Fruit fly (Drosophila melanogaster) whole organism, embryonic: ENCODE measurements around the gene Snapin.

Experiments
- Adf1 ChIP-seq: fragments of 200-800 bp; sonication (Bioruptor generic); IDR thresholded peaks from 2 replicates; pipeline ENCODE4 v1.3.6; 2022; ENCODE audit warnings: missing biosample characterization, missing genetic modification characterization
- B-H1 ChIP-seq: fragments of 200-800 bp; sonication (Bioruptor generic); IDR thresholded peaks from 3 replicates; pipeline ENCODE4 v1.3.6; 2022; ENCODE audit warnings: missing biosample characterization, missing genetic modification characterization
- Bdp1 ChIP-seq: fragments of 200-800 bp; sonication (Bioruptor generic); optimal IDR thresholded peaks from 3 replicates; lab custom pipeline; 2016; ENCODE audit warnings: missing biosample characterization, missing genetic modification characterization
- CG10565 ChIP-seq: fragments of 200-800 bp; sonication (Bioruptor generic); optimal IDR thresholded peaks from 3 replicates; lab custom pipeline; 2016; ENCODE audit warnings: missing biosample characterization, mild to moderate bottlenecking, missing genetic modification characterization
- CG11456 ChIP-seq: fragments of 200-800 bp; sonication (Bioruptor generic); IDR thresholded peaks from 3 replicates; pipeline ENCODE4 v1.3.6; 2022; ENCODE audit warnings: missing biosample characterization, missing genetic modification characterization
- CG11696 ChIP-seq: fragments of 200-800 bp; sonication (Bioruptor generic); IDR thresholded peaks from 2 replicates; pipeline ENCODE4 v1.3.6; 2022; ENCODE audit warnings: missing biosample characterization, missing genetic modification characterization
- CG12071 ChIP-seq: fragments of 200-800 bp; sonication (Bioruptor generic); optimal IDR thresholded peaks from 3 replicates; lab custom pipeline; 2018; ENCODE audit warnings: missing biosample characterization, mild to moderate bottlenecking, missing genetic modification characterization
- CG1233 ChIP-seq: fragments of 200-800 bp; sonication (Bioruptor generic); optimal IDR thresholded peaks from 4 replicates; lab custom pipeline; 2018; ENCODE audit warnings: missing biosample characterization, mild to moderate bottlenecking, missing genetic modification characterization
- CG14441 ChIP-seq: fragments of 200-800 bp; sonication (Bioruptor generic); IDR thresholded peaks from 2 replicates; pipeline ENCODE4 v1.3.6; 2022; ENCODE audit warnings: missing biosample characterization, missing genetic modification characterization
- CG14667 ChIP-seq: fragments of 200-800 bp; sonication (Bioruptor generic); IDR thresholded peaks from 2 replicates; pipeline ENCODE4 v1.3.6; 2022; ENCODE audit warnings: missing biosample characterization, missing genetic modification characterization
- CG14860 ChIP-seq: fragments of 200-800 bp; sonication (Bioruptor generic); IDR thresholded peaks from 3 replicates; pipeline ENCODE4 v1.3.6; 2022; ENCODE audit warnings: missing biosample characterization, missing genetic modification characterization; ENCODE audit not compliant: partially characterized antibody
- CG15269 ChIP-seq: fragments of 200-800 bp; sonication (Bioruptor generic); optimal IDR thresholded peaks from 2 replicates; lab custom pipeline; 2018; ENCODE audit warnings: missing biosample characterization, mild to moderate bottlenecking, missing genetic modification characterization, moderate library complexity
- CG17359 ChIP-seq: fragments of 200-800 bp; sonication (Bioruptor generic); optimal IDR thresholded peaks from 3 replicates; lab custom pipeline; 2018; ENCODE audit warnings: missing biosample characterization, mild to moderate bottlenecking, missing genetic modification characterization, moderate library complexity
- CG2678 ChIP-seq: fragments of 200-800 bp; sonication (Bioruptor generic); optimal IDR thresholded peaks from 3 replicates; lab custom pipeline; 2019; ENCODE audit warnings: missing biosample characterization, mild to moderate bottlenecking, missing genetic modification characterization, moderate library complexity
- CG2875 ChIP-seq: fragments of 200-800 bp; sonication (Bioruptor generic); optimal IDR thresholded peaks from 2 replicates; lab custom pipeline; 2017; ENCODE audit warnings: missing biosample characterization, mild to moderate bottlenecking, missing genetic modification characterization, missing genetic modification reagents
- CG31224 ChIP-seq: fragments of 200-800 bp; sonication (Bioruptor generic); IDR thresholded peaks from 2 replicates; pipeline ENCODE4 v1.3.6; 2022; ENCODE audit warnings: missing biosample characterization, missing genetic modification characterization
- CG34376 ChIP-seq: fragments of 200-800 bp; sonication (Bioruptor generic); optimal IDR thresholded peaks from 2 replicates; lab custom pipeline; 2018; ENCODE audit warnings: missing biosample characterization, mild to moderate bottlenecking, missing genetic modification characterization
- CG3726 ChIP-seq: fragments of 200-800 bp; sonication (Bioruptor generic); IDR thresholded peaks from 3 replicates; pipeline ENCODE4, ENCODE4 v1.3.6; 2022; ENCODE audit warnings: missing biosample characterization, missing genetic modification characterization
- CG4730 ChIP-seq: fragments of 200-800 bp; sonication (Bioruptor generic); IDR thresholded peaks from 2 replicates; pipeline ENCODE4 v1.3.6; 2022; ENCODE audit warnings: missing biosample characterization, missing genetic modification characterization
- CG6272 ChIP-seq: fragments of 200-800 bp; sonication (Bioruptor generic); IDR thresholded peaks from 2 replicates; pipeline ENCODE4 v1.3.6; 2022; ENCODE audit warnings: missing biosample characterization, missing genetic modification characterization
- CG6813 ChIP-seq: fragments of 200-800 bp; sonication (Bioruptor generic); optimal IDR thresholded peaks from 2 replicates; lab custom pipeline; 2017; ENCODE audit warnings: missing biosample characterization, missing genetic modification characterization, mild to moderate bottlenecking, moderate library complexity, missing genetic modification reagents
- CG7963 ChIP-seq: fragments of 200-800 bp; sonication (Bioruptor generic); IDR thresholded peaks from 3 replicates; pipeline ENCODE4 v1.3.6; 2022; ENCODE audit warnings: missing biosample characterization, missing genetic modification characterization; ENCODE audit not compliant: partially characterized antibody
- CG7987 ChIP-seq: fragments of 200-800 bp; sonication (Bioruptor generic); optimal IDR thresholded peaks from 2 replicates; lab custom pipeline; 2018; ENCODE audit warnings: missing biosample characterization, mild to moderate bottlenecking, missing genetic modification characterization, moderate library complexity
- Dbx ChIP-seq: fragments of 200-800 bp; sonication (Bioruptor generic); IDR thresholded peaks from 3 replicates; pipeline ENCODE4 v1.3.6; 2022; ENCODE audit warnings: missing biosample characterization, missing genetic modification characterization
- Dek ChIP-seq: fragments of 200-800 bp; sonication (Bioruptor generic); optimal IDR thresholded peaks from 3 replicates; lab custom pipeline; 2019; ENCODE audit warnings: missing biosample characterization, mild to moderate bottlenecking, missing genetic modification characterization, moderate library complexity
- Dref ChIP-seq: fragments of 200-800 bp; sonication (Bioruptor generic); IDR thresholded peaks from 2 replicates; pipeline ENCODE4 v1.3.6; 2022; ENCODE audit warnings: missing biosample characterization, missing genetic modification characterization
- E2f1 ChIP-seq: fragments of 200-800 bp; sonication (Bioruptor generic); IDR thresholded peaks from 2 replicates; pipeline ENCODE4 v1.3.6; 2022; ENCODE audit warnings: missing biosample characterization, missing genetic modification characterization
- Fer2 ChIP-seq: fragments of 200-800 bp; sonication (Bioruptor generic); optimal IDR thresholded peaks from 2 replicates; lab custom pipeline; 2018; ENCODE audit warnings: missing biosample characterization, mild to moderate bottlenecking, missing genetic modification characterization, moderate library complexity
- Fer3 ChIP-seq: fragments of 200-800 bp; sonication (Bioruptor generic); optimal IDR thresholded peaks from 2 replicates; lab custom pipeline; 2018; ENCODE audit warnings: missing biosample characterization, mild to moderate bottlenecking, missing genetic modification characterization, moderate library complexity
- HHEX ChIP-seq: fragments of 200-800 bp; sonication (Bioruptor generic); optimal IDR thresholded peaks from 3 replicates; lab custom pipeline; 2017; ENCODE audit warnings: missing biosample characterization, mild to moderate bottlenecking, missing genetic modification characterization, missing genetic modification reagents
- HLH3B ChIP-seq: fragments of 200-800 bp; sonication (Bioruptor generic); IDR thresholded peaks from 2 replicates; pipeline ENCODE4 v1.3.6; 2022; ENCODE audit warnings: missing biosample characterization, missing genetic modification characterization
- Hr51 ChIP-seq, 2 experiments: fragments of 200-800 bp; sonication (Bioruptor generic); optimal IDR thresholded peaks; 2 replicates in 1 of 2; 3 replicates in 1 of 2; lab custom pipeline; 2016 to 2018; ENCODE audit warnings: missing biosample characterization in 2 of 2, missing genetic modification characterization in 2 of 2, mild to moderate bottlenecking in 1 of 2, moderate library complexity in 1 of 2
- Jarid2 ChIP-seq: fragments of 200-800 bp; sonication (Bioruptor generic); optimal IDR thresholded peaks from 3 replicates; lab custom pipeline; 2017; ENCODE audit warnings: mild to moderate bottlenecking, missing biosample characterization, missing genetic modification reagents, missing genetic modification characterization
- MTF-1 ChIP-seq: fragments of 200-800 bp; sonication (Bioruptor generic); optimal IDR thresholded peaks from 2 replicates; lab custom pipeline; 2018; ENCODE audit warnings: missing biosample characterization, mild to moderate bottlenecking, missing genetic modification characterization, borderline replicate concordance
- PHDP ChIP-seq: fragments of 200-800 bp; sonication (Bioruptor generic); optimal IDR thresholded peaks from 3 replicates; lab custom pipeline; 2018; ENCODE audit warnings: missing biosample characterization, mild to moderate bottlenecking, missing genetic modification characterization, moderate library complexity
- Stat92E ChIP-seq, 3 experiments: fragments of >200 bp in 2 of 3; fragments of 200-800 bp in 1 of 3; sonication (Bioruptor generic) in 1 of 3; optimal IDR thresholded peaks; 2 replicates each; lab custom pipeline; 2017 to 2019; ENCODE audit warnings: missing biosample characterization in 3 of 3, missing genetic modification characterization in 3 of 3, mild to moderate bottlenecking in 1 of 3, moderate library complexity in 1 of 3
- al ChIP-seq: fragments of 200-800 bp; sonication (Bioruptor generic); IDR thresholded peaks from 2 replicates; pipeline ENCODE4 v1.3.6; 2022; ENCODE audit warnings: missing biosample characterization, missing genetic modification characterization
- bsh ChIP-seq, 2 experiments: fragments of 200-800 bp; sonication (Bioruptor generic); optimal IDR thresholded peaks; 2 replicates each; lab custom pipeline; 2017 to 2018; ENCODE audit warnings: mild to moderate bottlenecking in 2 of 2, missing biosample characterization in 2 of 2, missing genetic modification characterization in 2 of 2, moderate library complexity in 1 of 2
- ci ChIP-seq: fragments of 200-800 bp; sonication (Bioruptor generic); IDR thresholded peaks from 3 replicates; pipeline ENCODE4 v1.3.6; 2022; ENCODE audit warnings: missing biosample characterization, missing genetic modification characterization
- dm ChIP-seq: fragments of 200-800 bp; sonication (Bioruptor generic); optimal IDR thresholded peaks from 3 replicates; lab custom pipeline; 2016; ENCODE audit warnings: missing biosample characterization, missing genetic modification characterization
- kay ChIP-seq: fragments of 200-800 bp; sonication (Bioruptor generic); optimal IDR thresholded peaks from 2 replicates; lab custom pipeline; 2016; ENCODE audit warnings: missing biosample characterization, missing genetic modification characterization
- lab ChIP-seq: fragments of 200-800 bp; sonication (Bioruptor generic); optimal IDR thresholded peaks from 3 replicates; lab custom pipeline; 2017; ENCODE audit warnings: missing biosample characterization, missing genetic modification characterization, mild to moderate bottlenecking, moderate library complexity, missing genetic modification reagents
- mam ChIP-seq: fragments of 200-800 bp; sonication (Bioruptor generic); optimal IDR thresholded peaks from 3 replicates; lab custom pipeline; 2016; ENCODE audit warnings: missing biosample characterization, missing genetic modification characterization
- mirr ChIP-seq: fragments of 200-800 bp; sonication (Bioruptor generic); optimal IDR thresholded peaks from 3 replicates; lab custom pipeline; 2018; ENCODE audit warnings: missing biosample characterization, mild to moderate bottlenecking, missing genetic modification characterization
- slou ChIP-seq: fragments of 200-800 bp; sonication (Bioruptor generic); optimal IDR thresholded peaks from 3 replicates; lab custom pipeline; 2016; ENCODE audit warnings: missing biosample characterization, missing genetic modification characterization
- so ChIP-seq: fragments of 200-800 bp; sonication (Bioruptor generic); IDR thresholded peaks from 3 replicates; pipeline ENCODE4 v1.3.6; 2022; ENCODE audit warnings: missing biosample characterization, missing genetic modification characterization
- tgo ChIP-seq: fragments of 200-800 bp; sonication (Bioruptor generic); IDR thresholded peaks from 3 replicates; pipeline ENCODE4 v1.3.6; 2022; ENCODE audit warnings: missing biosample characterization, missing genetic modification characterization
- ttk ChIP-seq: fragments of 200-800 bp; sonication (Bioruptor generic); IDR thresholded peaks from 2 replicates; pipeline ENCODE4 v2.1.2; 2022; ENCODE audit warnings: missing biosample characterization, missing genetic modification characterization
- vvl ChIP-seq: fragments of 200-800 bp; sonication (Bioruptor generic); IDR thresholded peaks from 2 replicates; pipeline ENCODE4 v1.3.6; 2022; ENCODE audit warnings: missing biosample characterization, missing genetic modification characterization

The Snapin gene

dm6 chr2L:2729882-2730281 lies 29.6 kb downstream of the Snapin start (continued):
- TF ChIP-seq CG7987 (GFP tag; lab: Kevin White, UChicago) (peak; percentile 51), CG7963 (GFP tag; lab: Robert Waterston, UW) (no peak), mam (GFP tag; lab: Kevin White, UChicago) (peak; percentile 45), CG3726 (no peak), ci (GFP tag; lab: Robert Waterston, UW) (no peak), CG11696 (GFP tag; lab: Robert Waterston, UW) (peak; percentile 62), HHEX (peak; percentile 43), PHDP (tag; lab: Kevin White, UChicago) (peak; percentile 37), MTF-1 (GFP tag; lab: Kevin White, UChicago) (peak; percentile 49), kay (GFP tag; lab: Kevin White, UChicago) (no peak), Dek (tag; lab: Kevin White, UChicago) (peak; percentile 51), Dref (GFP tag; lab: Robert Waterston, UW) (0 out of 2 replicates have a peak, but pooled peaks have one; percentile 32), CG6272 (GFP tag; lab: Robert Waterston, UW) (0 out of 2 replicates have a peak, but pooled peaks have one; percentile 10), CG14667 (GFP tag; lab: Robert Waterston, UW) (peak; percentile 44; the same call in 1 of the 2 replicates), CG1233 (GFP tag; lab: Kevin White, UChicago) (peak; percentile 38), CG15269 (tag; lab: Kevin White, UChicago) (peak; percentile 60), CG31224 (peak; percentile 55), CG2678 (tag; lab: Kevin White, UChicago) (peak; percentile 48), Hr51 (GFP tag; optimal IDR thresholded peaks at IDR 0.05; lab: Kevin White, UChicago) (peak in 1 of 2 experiments; percentile 26), CG17359 (tag; lab: Kevin White, UChicago) (peak; percentile 43), ttk (peak; percentile 38; the same call in 1 of the 2 replicates), B-H1 (GFP tag; lab: Robert Waterston, UW) (no peak), tgo (peak; percentile 34; the same call in 2 of the 3 replicates), so (GFP tag; lab: Robert Waterston, UW) (no peak), Stat92E (GFP tag; optimal IDR thresholded peaks at IDR 0.05; lab: Kevin White, UChicago) (no peak), CG14860 (GFP tag; lab: Robert Waterston, UW) (no peak), Fer2 (no peak), Bdp1 (GFP tag; lab: Kevin White, UChicago) (no peak), slou (GFP tag; lab: Kevin White, UChicago) (no peak), CG12071 (peak; percentile 66), CG34376 (peak; percentile 17), CG2875 (GFP tag; lab: Kevin White, UChicago) (no peak), lab (GFP tag; lab: Kevin White, UChicago) (peak; percentile 74), CG10565 (GFP tag; lab: Kevin White, UChicago) (no peak), Jarid2 (peak; percentile 53), E2f1 (GFP tag; lab: Robert Waterston, UW) (peak; percentile 54), Dbx (GFP tag; lab: Robert Waterston, UW) (peak; percentile 62; the same call in 2 of the 3 replicates), HLH3B (no peak), CG14441 (GFP tag; lab: Robert Waterston, UW) (peak; percentile 73), CG11456 (GFP tag; lab: Robert Waterston, UW) (peak; percentile 83), dm (GFP tag; lab: Kevin White, UChicago) (no peak), Adf1 (GFP tag; lab: Robert Waterston, UW) (0 out of 2 replicates have a peak, but pooled peaks have one; percentile 24), Fer3 (peak; percentile 66), vvl (GFP tag; lab: Robert Waterston, UW) (peak; percentile 54; the same call in 1 of the 2 replicates), CG4730 (peak; percentile 61; the same call in 1 of the 2 replicates), al (GFP tag; lab: Robert Waterston, UW) (peak; percentile 60), bsh (GFP tag; optimal IDR thresholded peaks at IDR 0.05; lab: Kevin White, UChicago) (no peak), CG6813 (GFP tag; lab: Kevin White, UChicago) (peak; percentile 49), mirr (GFP tag; lab: Kevin White, UChicago) (peak; percentile 62)
